Fruit fly (Drosophila melanogaster) whole organism, embryonic: ENCODE results near the gene CG18598.
A peak's percentile ranks its signal among the peaks of the same experiment; 100 is the strongest.

Experiments used
- BtbVII ChIP-seq: fragments of 200-800 bp; sonication (Bioruptor generic); optimal IDR thresholded peaks from 3 replicates; lab custom pipeline; 2017; ENCODE audit warnings: missing biosample characterization, mild to moderate bottlenecking, missing genetic modification characterization
- Bteb2 ChIP-seq: fragments of 200-800 bp; sonication (Bioruptor generic); optimal IDR thresholded peaks from 2 replicates; lab custom pipeline; 2016; ENCODE audit warnings: missing biosample characterization, missing genetic modification characterization
- CG12659 ChIP-seq: fragments of 200-800 bp; sonication (Bioruptor generic); optimal IDR thresholded peaks from 3 replicates; lab custom pipeline; 2017; ENCODE audit warnings: mild to moderate bottlenecking, missing biosample characterization, missing genetic modification reagents, missing genetic modification characterization
- CG13775 ChIP-seq: fragments of 200-800 bp; sonication (Bioruptor generic); optimal IDR thresholded peaks from 3 replicates; lab custom pipeline; 2017; ENCODE audit warnings: missing biosample characterization, mild to moderate bottlenecking, missing genetic modification characterization
- Doc2 ChIP-seq: fragments of 200-800 bp; sonication (Bioruptor generic); IDR thresholded peaks from 2 replicates; pipeline ENCODE4 v1.3.6; 2022; ENCODE audit warnings: missing biosample characterization, missing genetic modification characterization
- Elba2 ChIP-seq: fragments of 200-800 bp; sonication (Bioruptor generic); optimal IDR thresholded peaks from 3 replicates; lab custom pipeline; 2016; ENCODE audit warnings: missing biosample characterization, missing genetic modification characterization
- Poxn ChIP-seq: fragments of 200-800 bp; sonication (Bioruptor generic); IDR thresholded peaks from 2 replicates; pipeline ENCODE4 v1.3.6; 2022; ENCODE audit warnings: missing biosample characterization, missing genetic modification characterization
- Ssrp ChIP-seq: fragments of 200-800 bp; sonication (Bioruptor generic); optimal IDR thresholded peaks from 2 replicates; lab custom pipeline; 2018; ENCODE audit warnings: missing biosample characterization, mild to moderate bottlenecking, missing genetic modification characterization, moderate library complexity
- danr ChIP-seq: fragments of 200-800 bp; sonication (Bioruptor generic); IDR thresholded peaks from 2 replicates; pipeline ENCODE4 v1.3.6; 2022; ENCODE audit warnings: missing biosample characterization, missing genetic modification characterization
- lov ChIP-seq, 2 experiments: fragments of 200-800 bp in 1 of 2; fragments of >200 bp in 1 of 2; sonication (Bioruptor generic) in 1 of 2; IDR thresholded peaks in 1 of 2; optimal IDR thresholded peaks in 1 of 2; 2 replicates in 1 of 2; 3 replicates in 1 of 2; pipeline versions ENCODE4 v1.3.6 to Lab custom; 2017 to 2022; ENCODE audit warnings: missing biosample characterization in 1 of 2, missing genetic modification characterization in 1 of 2
- mirr ChIP-seq: fragments of 200-800 bp; sonication (Bioruptor generic); optimal IDR thresholded peaks from 3 replicates; lab custom pipeline; 2018; ENCODE audit warnings: missing biosample characterization, mild to moderate bottlenecking, missing genetic modification characterization
- ttk ChIP-seq: fragments of 200-800 bp; sonication (Bioruptor generic); IDR thresholded peaks from 2 replicates; pipeline ENCODE4 v2.1.2; 2022; ENCODE audit warnings: missing biosample characterization, missing genetic modification characterization

DNA sequence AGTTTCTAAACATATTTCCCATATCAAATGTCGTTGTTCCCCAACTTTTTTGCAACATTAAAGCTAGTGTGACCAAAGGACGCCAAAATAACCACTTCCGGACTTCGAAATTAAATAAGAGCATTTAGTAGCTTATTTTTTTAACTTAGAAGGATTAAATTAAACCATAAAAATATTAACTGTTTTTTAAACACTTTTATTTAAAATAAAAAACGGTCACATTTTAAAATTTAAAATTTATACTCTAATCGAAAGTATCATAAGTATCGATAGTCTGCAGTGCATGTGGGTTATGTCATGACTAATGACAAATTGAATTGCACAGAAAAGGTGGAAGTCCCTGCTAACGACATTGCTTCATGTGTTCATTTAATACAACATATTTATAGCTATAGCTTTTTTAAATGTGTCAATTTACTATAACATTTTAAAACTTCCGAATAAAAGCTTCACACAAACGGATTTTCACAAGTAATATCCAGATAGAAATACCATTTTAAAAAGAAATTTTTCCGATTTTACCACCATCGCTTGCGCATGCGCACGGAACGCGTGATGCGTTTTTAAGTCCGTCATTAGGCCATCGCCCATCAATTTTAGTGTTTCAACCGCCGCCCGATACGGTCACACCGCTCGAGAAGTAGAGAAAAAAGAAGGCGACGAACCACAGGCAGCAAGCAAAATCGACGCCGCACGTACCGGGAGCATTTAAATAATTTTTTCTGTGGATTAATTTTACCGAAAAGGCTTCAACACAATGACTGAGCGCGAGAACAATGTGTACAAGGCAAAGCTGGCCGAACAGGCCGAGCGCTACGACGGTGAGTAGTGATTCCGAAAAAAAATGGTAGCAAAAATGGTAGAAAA is 8.6 kb upstream of the CG18598 start, which contains the start of the genes CG7156 and 14-3-3epsilon:
- no peak for TF ChIP-seq mirr (GFP tag; lab: Kevin White, UChicago)
- TF ChIP-seq Ssrp (tag; lab: Kevin White, UChicago) = no peak
- TF ChIP-seq lov (optimal IDR thresholded peaks at IDR 0.05; lab: Kevin White, UChicago) = no peak
- TF ChIP-seq lov (GFP tag; IDR thresholded peaks at IDR 0.05; lab: Robert Waterston, UW) = 0 out of 3 replicates have a peak, but pooled peaks have one; percentile 49
- TF ChIP-seq Poxn (GFP tag; lab: Robert Waterston, UW) = no peak
- peak; percentile 25 for TF ChIP-seq BtbVII (GFP tag; lab: Kevin White, UChicago)
- no peak for TF ChIP-seq danr (GFP tag; lab: Robert Waterston, UW)
- no peak for TF ChIP-seq Elba2
- TF ChIP-seq Bteb2 (GFP tag; lab: Kevin White, UChicago) = no peak
- no peak for TF ChIP-seq ttk (GFP tag; lab: Robert Waterston, UW)
- TF ChIP-seq CG13775 = peak; percentile 42
- peak; percentile 68 for TF ChIP-seq CG12659
- TF ChIP-seq Doc2 (GFP tag; lab: Robert Waterston, UW) = no peak
